Worm (Caenorhabditis elegans) whole organism, young adult: ENCODE results near the gene sbp-1.

Source experiments
- B0035.1 ChIP-seq: sonication (generic microtip); optimal IDR thresholded peaks from 2 replicates; lab custom pipeline; 2016; ENCODE audit warnings: missing genetic modification characterization, mild to moderate bottlenecking, missing compliant biosample characterization, missing genotype, missing genetic modification reagents
- C06A6.2 ChIP-seq: fragments of 200-800 bp; sonication (Bioruptor generic); conservative IDR thresholded peaks from 2 replicates; pipeline ENCODE4 v1.3.6; 2022; ENCODE audit warnings: missing genetic modification characterization, missing compliant biosample characterization
- D2030.7 ChIP-seq: fragments of 200-800 bp; sonication (Bioruptor generic); IDR thresholded peaks from 2 replicates; pipeline ENCODE4 v1.3.6; 2022; ENCODE audit warnings: missing genetic modification reagents, missing genetic modification characterization, missing compliant biosample characterization
- F10E7.11 ChIP-seq: sonication (generic microtip); optimal IDR thresholded peaks from 2 replicates; lab custom pipeline; 2017; ENCODE audit warnings: mild to moderate bottlenecking, missing genetic modification characterization, moderate library complexity, missing compliant biosample characterization
- F22D6.2 ChIP-seq: sonication (generic microtip); optimal IDR thresholded peaks from 2 replicates; lab custom pipeline; 2016; ENCODE audit warnings: mild to moderate bottlenecking, missing genetic modification characterization, missing compliant biosample characterization
- F23B12.7 ChIP-seq: sonication (generic microtip); optimal IDR thresholded peaks from 2 replicates; lab custom pipeline; 2017; ENCODE audit warnings: missing genetic modification characterization, mild to moderate bottlenecking, missing compliant biosample characterization, antibody characterized with exemption, moderate library complexity; ENCODE audit not compliant: insufficient read depth
- F39B2.1 ChIP-seq: fragments of 200-800 bp; sonication (Bioruptor generic); IDR thresholded peaks from 2 replicates; pipeline ENCODE4 v1.3.6; 2022; ENCODE audit warnings: missing genetic modification reagents, missing genetic modification characterization, missing compliant biosample characterization
- F57A8.1 ChIP-seq: fragments of 200-800 bp; sonication (Bioruptor generic); optimal IDR thresholded peaks from 2 replicates; lab custom pipeline; 2018; ENCODE audit warnings: mild to moderate bottlenecking, missing genetic modification characterization, moderate library complexity, missing compliant biosample characterization
- K11D2.4 ChIP-seq: fragments of 200-800 bp; sonication (Bioruptor generic); IDR thresholded peaks from 2 replicates; pipeline ENCODE4 v1.3.6; 2022; ENCODE audit warnings: missing genetic modification reagents, missing genetic modification characterization, missing compliant biosample characterization
- K12H6.12 ChIP-seq: fragments of 200-800 bp; sonication (Bioruptor generic); optimal IDR thresholded peaks from 2 replicates; lab custom pipeline; 2018; ENCODE audit warnings: mild to moderate bottlenecking, missing genetic modification characterization, missing compliant biosample characterization
- T26A5.8 ChIP-seq: sonication (generic microtip); optimal IDR thresholded peaks from 2 replicates; lab custom pipeline; 2016; ENCODE audit warnings: missing genetic modification characterization, missing compliant biosample characterization
- Y67H2A.10 ChIP-seq: fragments of 200-800 bp; sonication (Bioruptor generic); conservative IDR thresholded peaks from 2 replicates; pipeline ENCODE4 v1.3.6; 2022; ENCODE audit warnings: missing genetic modification reagents, missing genetic modification characterization, missing compliant biosample characterization
- Y79H2A.3 ChIP-seq: fragments of 200-800 bp; sonication (Bioruptor generic); conservative IDR thresholded peaks from 2 replicates; pipeline ENCODE4 v1.3.6; 2022; ENCODE audit warnings: missing genetic modification reagents, missing genetic modification characterization, missing compliant biosample characterization
- Y95B8A.8 ChIP-seq: fragments of 200-800 bp; sonication (Bioruptor generic); IDR thresholded peaks from 2 replicates; pipeline ENCODE4 v1.3.6; 2022; ENCODE audit warnings: missing genetic modification reagents, missing genetic modification characterization, missing compliant biosample characterization
- attf-6 ChIP-seq: fragments of 200-800 bp; sonication (Bioruptor generic); IDR thresholded peaks from 2 replicates; pipeline ENCODE4 v1.3.6; 2022; ENCODE audit warnings: missing genetic modification reagents, missing genetic modification characterization, missing compliant biosample characterization
- ceh-58 ChIP-seq: fragments of 200-800 bp; sonication (Bioruptor generic); IDR thresholded peaks from 2 replicates; pipeline ENCODE4 v1.3.6; 2022; ENCODE audit warnings: missing genetic modification characterization, missing compliant biosample characterization
- dpff-1 ChIP-seq: sonication (generic microtip); optimal IDR thresholded peaks from 2 replicates; lab custom pipeline; 2017; ENCODE audit warnings: mild to moderate bottlenecking, missing genetic modification characterization, missing compliant biosample characterization
- dpl-1 ChIP-seq: fragments of 150-350 bp; optimal IDR thresholded peaks from 2 replicates; lab custom pipeline; 2014; ENCODE audit warnings: missing biosample characterization, missing genetic modification reagents, missing genetic modification characterization
- efl-1 ChIP-seq: fragments of 150-350 bp; optimal IDR thresholded peaks from 2 replicates; lab custom pipeline; 2014; ENCODE audit warnings: missing biosample characterization, missing genetic modification reagents, missing genetic modification characterization
- egl-44 ChIP-seq: fragments of 200-800 bp; sonication (Bioruptor generic); IDR thresholded peaks from 2 replicates; pipeline ENCODE4 v1.3.6; 2022; ENCODE audit warnings: missing genetic modification reagents, missing genetic modification characterization, missing compliant biosample characterization
- hlh-26 ChIP-seq: fragments of 200-800 bp; sonication (Bioruptor generic); conservative IDR thresholded peaks from 2 replicates; pipeline ENCODE4 v1.3.6; 2022; ENCODE audit warnings: missing genetic modification reagents, missing genetic modification characterization, missing compliant biosample characterization
- hmg-20 ChIP-seq: fragments of 200-800 bp; sonication (Bioruptor generic); IDR thresholded peaks from 2 replicates; pipeline ENCODE4 v1.3.6; 2022; ENCODE audit warnings: missing genetic modification reagents, missing genetic modification characterization, missing compliant biosample characterization
- lag-1 ChIP-seq: fragments of 200-800 bp; sonication (Bioruptor generic); IDR thresholded peaks from 2 replicates; pipeline ENCODE4 v1.3.6; 2022; ENCODE audit warnings: missing genetic modification reagents, missing genetic modification characterization, missing compliant biosample characterization
- madf-10 ChIP-seq: sonication (generic microtip); optimal IDR thresholded peaks from 2 replicates; lab custom pipeline; 2016; ENCODE audit warnings: mild to moderate bottlenecking, missing genetic modification characterization, missing compliant biosample characterization
- madf-6 ChIP-seq: fragments of 200-800 bp; sonication (Bioruptor generic); IDR thresholded peaks from 2 replicates; pipeline ENCODE4 v1.3.6; 2022; ENCODE audit warnings: missing genetic modification reagents, missing genetic modification characterization, missing compliant biosample characterization
- nfya-1 ChIP-seq: sonication (generic microtip); optimal IDR thresholded peaks from 2 replicates; lab custom pipeline; 2017; ENCODE audit warnings: antibody characterized with exemption, missing compliant biosample characterization, missing genetic modification characterization, borderline replicate concordance; ENCODE audit not compliant: insufficient read depth
- nfyb-1 ChIP-seq: fragments of 200-800 bp; sonication (Bioruptor generic); IDR thresholded peaks from 2 replicates; pipeline ENCODE4 v1.3.6; 2022; ENCODE audit warnings: missing genetic modification reagents, missing genetic modification characterization, missing compliant biosample characterization
- nhr-179 ChIP-seq: sonication (generic microtip); optimal IDR thresholded peaks from 2 replicates; lab custom pipeline; 2016; ENCODE audit warnings: mild to moderate bottlenecking, missing genetic modification characterization, missing compliant biosample characterization
- nhr-27 ChIP-seq: fragments of 200-800 bp; sonication (Bioruptor generic); optimal IDR thresholded peaks from 2 replicates; lab custom pipeline; 2018; ENCODE audit warnings: mild to moderate bottlenecking, missing genetic modification characterization, moderate library complexity, missing compliant biosample characterization
- rec-8 ChIP-seq, 2 experiments: sonication (generic microtip); optimal IDR thresholded peaks; 2 replicates each; lab custom pipeline; 2016; ENCODE audit warnings: mild to moderate bottlenecking in 2 of 2, missing genetic modification characterization in 2 of 2, missing genetic modification reagents in 2 of 2, missing genotype in 2 of 2, missing biosample characterization in 1 of 2, missing compliant biosample characterization in 1 of 2, moderate library complexity in 1 of 2
- somi-1 ChIP-seq: fragments of 200-800 bp; sonication (Bioruptor generic); optimal IDR thresholded peaks from 2 replicates; lab custom pipeline; 2018; ENCODE audit warnings: mild to moderate bottlenecking, missing genetic modification characterization, missing compliant biosample characterization
- tbx-9 ChIP-seq: sonication (generic microtip); optimal IDR thresholded peaks from 2 replicates; lab custom pipeline; 2016; ENCODE audit warnings: borderline replicate concordance, missing genetic modification characterization, inconsistent platforms, missing compliant biosample characterization
- unc-62 ChIP-seq: fragments of 150-350 bp; optimal IDR thresholded peaks from 2 replicates; lab custom pipeline; 2014; ENCODE audit warnings: missing biosample characterization, missing genetic modification reagents, missing genetic modification characterization
- xnd-1 ChIP-seq: sonication (generic microtip); optimal IDR thresholded peaks from 2 replicates; lab custom pipeline; 2016; ENCODE audit warnings: missing genotype, missing genetic modification reagents, missing genetic modification characterization, missing compliant biosample characterization
- zim-3 ChIP-seq: sonication (generic microtip); optimal IDR thresholded peaks from 2 replicates; lab custom pipeline; 2017; ENCODE audit warnings: mild to moderate bottlenecking, missing genetic modification characterization, moderate library complexity, missing compliant biosample characterization
- ztf-26 ChIP-seq: sonication (generic microtip); optimal IDR thresholded peaks from 2 replicates; lab custom pipeline; 2017; ENCODE audit warnings: missing genetic modification characterization, missing compliant biosample characterization
- ztf-3 ChIP-seq: fragments of 200-800 bp; sonication (Bioruptor generic); optimal IDR thresholded peaks from 2 replicates; lab custom pipeline; 2018; ENCODE audit warnings: mild to moderate bottlenecking, missing genetic modification characterization, missing compliant biosample characterization

The sbp-1 gene

ce11 chrIII:11462332-11462731 is 20.0 kb upstream of the sbp-1 start:
- no peak for TF ChIP-seq madf-6 (GFP tag; lab: Robert Waterston, UW)
- TF ChIP-seq F57A8.1 (GFP tag; lab: Kevin White, UChicago): no peak
- TF ChIP-seq T26A5.8 (tag; lab: Kevin White, UChicago): no peak
- TF ChIP-seq zim-3 (tag; lab: Kevin White, UChicago): no peak
- TF ChIP-seq F23B12.7: no peak

DNA sequence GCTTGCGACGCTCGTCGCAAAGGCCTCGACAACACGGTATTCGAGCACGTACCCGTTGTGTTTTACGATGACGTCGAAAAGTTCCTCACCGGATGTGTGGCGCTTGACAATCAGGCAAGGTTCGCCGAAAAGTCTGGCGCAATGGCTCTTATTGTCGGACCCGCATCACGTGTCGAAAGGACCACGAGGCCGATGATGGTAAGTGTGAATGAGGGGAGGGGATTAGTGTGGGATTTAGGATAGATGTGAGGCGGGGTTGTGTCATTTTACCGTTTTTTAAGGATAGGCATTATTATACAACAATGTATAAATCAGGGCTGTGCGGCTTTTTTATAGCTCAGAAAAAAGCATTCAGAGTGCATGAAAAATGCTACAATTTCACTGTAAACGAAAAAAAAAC is 17.4 kb upstream of the sbp-1 start:
- TF ChIP-seq Y79H2A.3 (GFP tag; lab: Robert Waterston, UW) (no peak), dpff-1 (tag; lab: Kevin White, UChicago) (no peak), madf-10 (no peak), attf-6 (GFP tag; lab: Robert Waterston, UW) (no peak), nhr-179 (tag; lab: Kevin White, UChicago) (no peak), K12H6.12 (no peak), Y67H2A.10 (GFP tag; lab: Robert Waterston, UW) (no peak), dpl-1 (GFP tag; lab: Kevin White, UChicago) (no peak), somi-1 (no peak), C06A6.2 (GFP tag; lab: Robert Waterston, UW) (no peak), F22D6.2 (tag; lab: Kevin White, UChicago) (no peak), K11D2.4 (no peak), efl-1 (GFP tag; lab: Kevin White, UChicago) (no peak), Y95B8A.8 (no peak), D2030.7 (GFP tag; lab: Robert Waterston, UW) (no peak), lag-1 (no peak), nfya-1 (tag; lab: Kevin White, UChicago) (no peak), ceh-58 (GFP tag; lab: Robert Waterston, UW) (no peak)

ce11 chrIII:11459041-11459440 is 16.7 kb upstream of the sbp-1 start:
- TF ChIP-seq tbx-9 (tag; lab: Kevin White, UChicago) (no peak), efl-1 (GFP tag; lab: Kevin White, UChicago) (no peak), B0035.1 (tag; lab: Kevin White, UChicago) (no peak), F10E7.11 (tag; lab: Kevin White, UChicago) (no peak), rec-8 (tag; optimal IDR thresholded peaks at IDR 0.05; lab: Kevin White, UChicago) (no peak), nfyb-1 (GFP tag; lab: Robert Waterston, UW) (no peak), nhr-179 (tag; lab: Kevin White, UChicago) (no peak), F39B2.1 (GFP tag; lab: Robert Waterston, UW) (no peak), xnd-1 (tag; lab: Kevin White, UChicago) (no peak), hmg-20 (GFP tag; lab: Robert Waterston, UW) (no peak), hlh-26 (GFP tag; lab: Robert Waterston, UW) (no peak), F22D6.2 (tag; lab: Kevin White, UChicago) (no peak)

- TF ChIP-seq nhr-27: no peak
- TF ChIP-seq ztf-26 (tag; lab: Kevin White, UChicago): no peak
- TF ChIP-seq ztf-3 (GFP tag; lab: Kevin White, UChicago): no peak
- no peak for TF ChIP-seq egl-44 (GFP tag; lab: Robert Waterston, UW)
- no peak for TF ChIP-seq unc-62 (GFP tag; lab: Kevin White, UChicago)
These were observed 15.5 kb upstream of the sbp-1 start for ce11 chrIII:11457911-11458310.
